Worm (Caenorhabditis elegans) whole organism, L3 larva: ENCODE results near the gene dsc-4.

Experiments used
- R02D3.7 ChIP-seq: fragments of 150-350 bp; optimal IDR thresholded peaks from 2 replicates; lab custom pipeline; 2014; ENCODE audit warnings: missing biosample characterization, missing genetic modification characterization
- aly-2 ChIP-seq: fragments of 150-350 bp; optimal IDR thresholded peaks from 2 replicates; lab custom pipeline; 2014; ENCODE audit warnings: missing biosample characterization, missing genetic modification characterization
- ama-1 ChIP-seq: fragments of 150-350 bp; optimal IDR thresholded peaks from 2 replicates; lab custom pipeline; 2018
- ceh-28 ChIP-seq: fragments of 150-350 bp; optimal IDR thresholded peaks from 2 replicates; lab custom pipeline; 2014; ENCODE audit warnings: missing biosample characterization, missing genetic modification reagents, missing genetic modification characterization
- ceh-9 ChIP-seq: sonication (generic microtip); optimal IDR thresholded peaks from 2 replicates; lab custom pipeline; 2018; ENCODE audit warnings: missing biosample characterization, missing genetic modification characterization
- daf-12 ChIP-seq: fragments of 150-350 bp; optimal IDR thresholded peaks from 2 replicates; lab custom pipeline; 2014; ENCODE audit warnings: missing biosample characterization, missing genetic modification reagents, missing genetic modification characterization
- egl-27 ChIP-seq: sonication (generic microtip); optimal IDR thresholded peaks from 4 replicates; lab custom pipeline; 2017; ENCODE audit warnings: missing biosample characterization, missing genetic modification reagents, missing genetic modification characterization
- egl-5 ChIP-seq: fragments of 150-350 bp; optimal IDR thresholded peaks from 2 replicates; lab custom pipeline; 2017; ENCODE audit warnings: missing biosample characterization, missing genetic modification reagents, missing genetic modification characterization, inconsistent platforms
- elt-2 ChIP-seq: sonication (generic microtip); optimal IDR thresholded peaks from 2 replicates; lab custom pipeline; 2016; ENCODE audit warnings: missing genetic modification reagents, mild to moderate bottlenecking, missing genetic modification characterization, missing compliant biosample characterization
- elt-3 ChIP-seq, 3 experiments: fragments of 150-350 bp in 1 of 3; sonication (generic microtip) in 2 of 3; optimal IDR thresholded peaks; 2 replicates in 2 of 3; 4 replicates in 1 of 3; lab custom pipeline; 2014 to 2017; ENCODE audit warnings: missing biosample characterization in 3 of 3, missing genetic modification characterization in 3 of 3
- eor-1 ChIP-seq, 2 experiments: fragments of 150-350 bp; optimal IDR thresholded peaks; 2 replicates each; lab custom pipeline; 2014 to 2018; ENCODE audit warnings: missing biosample characterization in 2 of 2, missing genetic modification characterization in 2 of 2
- fkh-10 ChIP-seq: sonication (generic microtip); optimal IDR thresholded peaks from 2 replicates; lab custom pipeline; 2017; ENCODE audit warnings: missing biosample characterization, missing genetic modification reagents, missing genetic modification characterization
- fkh-2 ChIP-seq: fragments of 150-350 bp; optimal IDR thresholded peaks from 2 replicates; lab custom pipeline; 2014; ENCODE audit warnings: missing biosample characterization, missing genetic modification reagents, missing genetic modification characterization
- fos-1 ChIP-seq: fragments of 150-350 bp; optimal IDR thresholded peaks from 2 replicates; lab custom pipeline; 2014; ENCODE audit warnings: missing biosample characterization, missing genetic modification characterization
- hmg-11 ChIP-seq: sonication (generic microtip); optimal IDR thresholded peaks from 2 replicates; lab custom pipeline; 2016; ENCODE audit warnings: missing genetic modification characterization, missing compliant biosample characterization
- lin-15B ChIP-seq: fragments of 150-350 bp; optimal IDR thresholded peaks from 2 replicates; lab custom pipeline; 2014; ENCODE audit warnings: missing biosample characterization, missing genetic modification characterization
- lin-39 ChIP-seq: fragments of 150-350 bp; optimal IDR thresholded peaks from 2 replicates; lab custom pipeline; 2018; ENCODE audit warnings: missing biosample characterization, missing genetic modification reagents, missing genetic modification characterization
- mdl-1 ChIP-seq: fragments of 150-350 bp; optimal IDR thresholded peaks from 2 replicates; lab custom pipeline; 2014; ENCODE audit warnings: missing biosample characterization, missing genetic modification characterization
- nfya-1 ChIP-seq: sonication (generic microtip); optimal IDR thresholded peaks from 2 replicates; lab custom pipeline; 2017; ENCODE audit warnings: missing genetic modification characterization, mild to moderate bottlenecking, missing compliant biosample characterization, antibody characterized with exemption, moderate library complexity; ENCODE audit not compliant: insufficient read depth
- nhr-11 ChIP-seq: fragments of 150-350 bp; optimal IDR thresholded peaks from 2 replicates; lab custom pipeline; 2014; ENCODE audit warnings: missing biosample characterization, missing genetic modification characterization
- nhr-12 ChIP-seq: fragments of 150-350 bp; optimal IDR thresholded peaks from 2 replicates; lab custom pipeline; 2014; ENCODE audit warnings: missing biosample characterization, missing genetic modification characterization
- nhr-23 ChIP-seq: fragments of 150-350 bp; optimal IDR thresholded peaks from 2 replicates; lab custom pipeline; 2014; ENCODE audit warnings: missing biosample characterization, missing genetic modification reagents, missing genetic modification characterization
- nhr-25 ChIP-seq: sonication (generic microtip); optimal IDR thresholded peaks from 2 replicates; lab custom pipeline; 2017; ENCODE audit warnings: missing biosample characterization, missing genetic modification characterization
- nhr-28 ChIP-seq: fragments of 150-350 bp; optimal IDR thresholded peaks from 2 replicates; lab custom pipeline; 2014; ENCODE audit warnings: missing biosample characterization, missing genetic modification characterization
- nhr-43 ChIP-seq: sonication (generic microtip); optimal IDR thresholded peaks from 2 replicates; lab custom pipeline; 2016; ENCODE audit warnings: mild to moderate bottlenecking, missing genetic modification characterization, missing compliant biosample characterization; ENCODE audit not compliant: poor library complexity, severe bottlenecking
- pha-4 ChIP-seq: fragments of 150-350 bp; optimal IDR thresholded peaks from 2 replicates; lab custom pipeline; 2014; ENCODE audit warnings: missing biosample characterization, missing genetic modification reagents, missing genetic modification characterization
- pqm-1 ChIP-seq: fragments of 150-350 bp; optimal IDR thresholded peaks from 2 replicates; lab custom pipeline; 2017; ENCODE audit warnings: missing biosample characterization, missing genetic modification characterization, inconsistent platforms
- sea-2 ChIP-seq: fragments of 150-350 bp; sonication (generic microtip); optimal IDR thresholded peaks from 4 replicates; lab custom pipeline; 2014; ENCODE audit warnings: missing biosample characterization, missing genetic modification reagents, missing genetic modification characterization
- skn-1 ChIP-seq: fragments of 150-350 bp; optimal IDR thresholded peaks from 2 replicates; lab custom pipeline; 2014; ENCODE audit warnings: missing biosample characterization, missing genetic modification characterization
- tbx-2 ChIP-seq: sonication (generic microtip); optimal IDR thresholded peaks from 2 replicates; lab custom pipeline; 2016; ENCODE audit warnings: mild to moderate bottlenecking, missing genetic modification characterization, missing compliant biosample characterization
- unc-62 ChIP-seq: fragments of 150-350 bp; sonication (generic microtip); optimal IDR thresholded peaks from 4 replicates; lab custom pipeline; 2014; ENCODE audit warnings: missing biosample characterization, missing genetic modification reagents, missing genetic modification characterization
- ztf-11 ChIP-seq: fragments of 150-350 bp; optimal IDR thresholded peaks from 2 replicates; lab custom pipeline; 2014; ENCODE audit warnings: missing biosample characterization, missing genetic modification characterization
- ztf-4 ChIP-seq: fragments of 150-350 bp; optimal IDR thresholded peaks from 2 replicates; lab custom pipeline; 2014; ENCODE audit warnings: missing biosample characterization, missing genetic modification characterization

dsc-4 gene

ce11 chrIV:309526-309925 lies 10.8 kb downstream of the dsc-4 start:
- TF ChIP-seq lin-39 (tag; lab: Kevin White, UChicago) (no peak), nhr-25 (tag; lab: Kevin White, UChicago) (peak; percentile 14), nfya-1 (tag; lab: Kevin White, UChicago) (no peak), nhr-43 (tag; lab: Kevin White, UChicago) (peak; percentile 62)

ce11 chrIV:307205-307604 lies 13.1 kb downstream of the dsc-4 start, which contains the start of gene swt-1:
swt-1 (plus strand) TSS chrIV:307505.
- TF ChIP-seq tbx-2 (no peak), elt-3 (tag; optimal IDR thresholded peaks at IDR 0.05; lab: Kevin White, UChicago) (no peak), nhr-11 (tag; lab: Kevin White, UChicago) (no peak), egl-5 (no peak), nhr-12 (tag; lab: Kevin White, UChicago) (no peak), fkh-2 (tag; lab: Kevin White, UChicago) (no peak), daf-12 (tag; lab: Kevin White, UChicago) (no peak)

- TF ChIP-seq egl-27 (tag; lab: Kevin White, UChicago) (no peak), skn-1 (no peak), egl-5 (peak; percentile 79), lin-15B (tag; lab: Kevin White, UChicago) (peak; percentile 26), nhr-28 (tag; lab: Kevin White, UChicago) (no peak), fkh-10 (GFP tag; lab: Kevin White, UChicago) (no peak), aly-2 (tag; lab: Kevin White, UChicago) (no peak), ama-1 (lab: Kevin White, UChicago) (no peak), daf-12 (tag; lab: Kevin White, UChicago) (no peak), ztf-11 (tag; lab: Kevin White, UChicago) (no peak), ceh-28 (tag; lab: Kevin White, UChicago) (no peak), lin-39 (tag; lab: Kevin White, UChicago) (peak; percentile 33), nhr-43 (tag; lab: Kevin White, UChicago) (peak; percentile 34), unc-62 (GFP tag; lab: Kevin White, UChicago) (no peak), ztf-4 (tag; lab: Kevin White, UChicago) (no peak), fos-1 (tag; lab: Kevin White, UChicago) (no peak), nhr-23 (tag; lab: Kevin White, UChicago) (no peak), elt-2 (tag; lab: Kevin White, UChicago) (no peak), ceh-9 (no peak), sea-2 (GFP tag; lab: Kevin White, UChicago) (no peak), nfya-1 (tag; lab: Kevin White, UChicago) (peak; percentile 44), hmg-11 (tag; lab: Kevin White, UChicago) (peak; percentile 42)
These were observed 13.8 kb downstream of the dsc-4 start for ce11 chrIV:306572-306971.

ce11 chrIV:305101-305500 lies 15.2 kb downstream of the dsc-4 start:
- TF ChIP-seq pha-4 (tag; lab: Kevin White, UChicago) (peak; percentile 18), elt-2 (tag; lab: Kevin White, UChicago) (peak; percentile 59), aly-2 (tag; lab: Kevin White, UChicago) (no peak), pqm-1 (tag; lab: Kevin White, UChicago) (peak; percentile 86), eor-1 (tag; optimal IDR thresholded peaks at IDR 0.05; lab: Kevin White, UChicago) (no peak)
- TF ChIP-seq, all 47 proteins: peak for 3

ce11 chrIV:303264-303663 lies 17.1 kb downstream of the dsc-4 start:
- TF ChIP-seq R02D3.7 (tag; lab: Kevin White, UChicago) (no peak), nhr-43 (tag; lab: Kevin White, UChicago) (peak; percentile 25), nhr-23 (tag; lab: Kevin White, UChicago) (peak; percentile 27), hmg-11 (tag; lab: Kevin White, UChicago) (no peak), sea-2 (GFP tag; lab: Kevin White, UChicago) (no peak), nhr-25 (tag; lab: Kevin White, UChicago) (no peak), mdl-1 (no peak)
